Fruit fly (Drosophila melanogaster): ENCODE measurements around the gene Tengl1.

Gene Tengl1

DNA sequence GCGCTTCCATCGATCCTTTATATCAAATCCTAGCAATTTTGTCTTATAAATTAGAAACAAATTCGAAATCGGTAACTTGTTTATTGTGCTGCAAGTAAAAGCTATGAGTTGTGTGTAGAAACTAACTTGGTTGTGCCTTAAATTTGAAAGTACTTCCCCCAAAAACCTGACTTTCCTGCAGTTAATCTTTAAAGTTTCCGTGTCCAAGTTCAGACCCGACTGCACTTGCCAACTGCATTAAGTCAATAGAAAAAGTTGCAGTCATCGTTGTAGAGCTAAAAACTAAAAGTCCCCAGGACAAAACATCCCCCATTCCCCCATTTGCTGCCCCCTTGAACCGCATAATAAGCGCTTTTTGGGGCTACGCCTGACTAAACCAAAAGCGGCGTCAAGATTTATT, at the start of gene Tengl1:
Gene Tengl1, minus strand, starts transcription at position 101 of the 400 bp plus-strand sequence.
- TF ChIP-seq usp (GFP tag; optimal IDR thresholded peaks at IDR 0.05) (no peak), EcR (GFP tag; optimal IDR thresholded peaks at IDR 0.05) (no peak), psq (optimal IDR thresholded peaks at IDR 0.05) (no peak)

DNA sequence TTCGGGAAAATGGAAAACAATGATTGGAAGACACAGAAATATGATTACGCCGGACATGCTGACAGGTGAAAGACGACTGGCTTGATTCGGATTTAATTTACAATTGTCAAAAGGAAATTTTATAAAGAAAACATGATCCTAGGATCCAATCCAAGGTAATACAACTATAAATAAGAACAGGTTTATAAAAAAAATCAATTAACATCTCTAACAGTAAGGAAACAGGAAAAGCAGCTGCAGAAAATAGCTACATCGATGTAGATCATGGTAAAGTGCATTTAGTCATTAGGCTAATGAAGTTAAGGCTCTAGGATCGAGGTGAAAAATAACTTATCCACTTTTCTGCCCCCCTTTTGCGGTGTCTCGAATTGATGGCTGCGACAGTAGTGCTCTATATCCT, 48.9 kb upstream of the Tengl1 start, which contains the start of gene CG17237:
Gene CG17237, minus strand, starts transcription at position 101 of the 400 bp plus-strand sequence.
- no peak for TF ChIP-seq psq (optimal IDR thresholded peaks at IDR 0.05)
- no peak for TF ChIP-seq EcR (GFP tag; optimal IDR thresholded peaks at IDR 0.05)
- no peak for TF ChIP-seq Dll (optimal IDR thresholded peaks at IDR 0.05)
- TF ChIP-seq pan (optimal IDR thresholded peaks at IDR 0.05) = no peak
- TF ChIP-seq CG8478 (optimal IDR thresholded peaks at IDR 0.05) = no peak
- TF ChIP-seq usp (GFP tag; optimal IDR thresholded peaks at IDR 0.05) = no peak

DNA sequence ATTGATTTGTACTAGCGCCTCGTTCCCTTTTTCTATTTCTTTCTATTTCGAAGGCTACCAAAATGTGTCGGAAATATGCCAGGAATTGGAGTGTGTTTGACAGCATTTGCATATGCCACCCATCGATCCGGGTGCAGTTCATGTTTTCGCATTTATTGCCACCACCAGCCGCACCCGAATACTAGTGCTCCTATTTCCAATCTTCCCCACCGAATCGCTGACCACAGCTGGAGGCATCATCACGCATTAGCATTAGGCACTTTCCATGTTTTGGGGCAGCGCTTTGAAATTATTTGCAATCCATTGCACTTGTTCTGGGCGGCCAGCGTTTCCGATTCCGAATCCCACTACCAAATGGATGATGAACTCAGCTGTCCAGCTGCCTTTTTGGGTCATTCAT, 47.4 kb upstream of the Tengl1 start, which contains the start of gene CG42658:
Gene CG42658, minus strand, starts transcription at position 101 of the 400 bp plus-strand sequence.
- no peak for TF ChIP-seq Dll (optimal IDR thresholded peaks at IDR 0.05)
- TF ChIP-seq psq (optimal IDR thresholded peaks at IDR 0.05) = no peak
- TF ChIP-seq EcR (GFP tag; optimal IDR thresholded peaks at IDR 0.05) = no peak
- TF ChIP-seq pan (optimal IDR thresholded peaks at IDR 0.05) = no peak
- no peak for TF ChIP-seq CG8478 (optimal IDR thresholded peaks at IDR 0.05)
- TF ChIP-seq usp (GFP tag; optimal IDR thresholded peaks at IDR 0.05) = no peak

dm6 chr2L:2286773-2287172, 46.4 kb upstream of the Tengl1 start, which contains the start of gene CG31681:
CG31681 (minus strand) TSS chr2L:2286873.
- TF ChIP-seq Dll (optimal IDR thresholded peaks at IDR 0.05) (no peak), psq (optimal IDR thresholded peaks at IDR 0.05) (no peak), usp (GFP tag; optimal IDR thresholded peaks at IDR 0.05) (no peak), pan (optimal IDR thresholded peaks at IDR 0.05) (no peak), EcR (GFP tag; optimal IDR thresholded peaks at IDR 0.05) (no peak), CG8478 (optimal IDR thresholded peaks at IDR 0.05) (no peak)

DNA sequence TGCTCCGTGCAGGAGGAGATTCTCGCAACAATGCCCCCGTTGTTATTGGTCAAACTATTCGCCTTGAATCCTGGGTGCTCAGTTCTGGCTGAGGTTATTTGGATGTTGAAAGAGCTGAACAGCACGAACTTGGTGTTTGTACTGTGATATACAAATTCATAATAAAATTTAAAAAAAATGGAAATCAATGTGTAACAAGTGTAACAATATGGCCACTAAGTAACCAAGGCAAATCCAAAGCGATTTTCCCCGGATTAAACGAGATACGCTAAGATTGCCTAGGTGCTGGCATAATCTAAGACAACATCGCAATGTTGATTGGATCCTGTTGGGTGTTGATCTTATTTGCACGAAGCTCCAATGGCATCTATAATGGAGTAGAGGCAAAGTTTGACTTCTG, 44.5 kb upstream of the Tengl1 start, which contains the start of gene CG4271:
Gene CG4271, plus strand, starts transcription at position 301 of the 400 bp plus-strand sequence.
- TF ChIP-seq EcR (GFP tag; optimal IDR thresholded peaks at IDR 0.05) (no peak), CG8478 (optimal IDR thresholded peaks at IDR 0.05) (no peak), psq (optimal IDR thresholded peaks at IDR 0.05) (no peak)

DNA sequence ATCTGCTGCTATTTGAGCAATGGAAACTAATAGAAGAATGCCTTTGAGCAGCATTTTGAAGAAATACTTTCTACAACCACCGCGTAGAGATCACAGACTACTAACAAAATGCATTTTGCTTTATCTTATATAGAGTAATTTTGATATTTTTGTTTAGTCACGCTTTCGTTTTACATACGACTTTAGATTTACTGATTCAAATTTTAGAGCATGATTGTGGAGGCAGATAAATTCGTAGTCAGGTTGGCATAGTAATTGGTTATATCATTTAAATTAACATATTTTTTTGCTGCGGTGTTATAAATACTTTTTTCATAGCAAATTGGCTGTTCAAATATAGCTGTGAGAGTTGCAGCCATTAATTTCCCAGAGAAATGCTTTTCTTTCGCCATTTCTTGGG, 28.6 kb upstream of the Tengl1 start, which contains the start of gene CG17242:
Gene CG17242, minus strand, starts transcription at position 101 of the 400 bp plus-strand sequence.
- TF ChIP-seq usp (GFP tag; optimal IDR thresholded peaks at IDR 0.05) = no peak
- TF ChIP-seq Dll (optimal IDR thresholded peaks at IDR 0.05) = no peak
- TF ChIP-seq EcR (GFP tag; optimal IDR thresholded peaks at IDR 0.05) = no peak
- TF ChIP-seq pan (optimal IDR thresholded peaks at IDR 0.05) = no peak
- no peak for TF ChIP-seq CG8478 (optimal IDR thresholded peaks at IDR 0.05)

DNA sequence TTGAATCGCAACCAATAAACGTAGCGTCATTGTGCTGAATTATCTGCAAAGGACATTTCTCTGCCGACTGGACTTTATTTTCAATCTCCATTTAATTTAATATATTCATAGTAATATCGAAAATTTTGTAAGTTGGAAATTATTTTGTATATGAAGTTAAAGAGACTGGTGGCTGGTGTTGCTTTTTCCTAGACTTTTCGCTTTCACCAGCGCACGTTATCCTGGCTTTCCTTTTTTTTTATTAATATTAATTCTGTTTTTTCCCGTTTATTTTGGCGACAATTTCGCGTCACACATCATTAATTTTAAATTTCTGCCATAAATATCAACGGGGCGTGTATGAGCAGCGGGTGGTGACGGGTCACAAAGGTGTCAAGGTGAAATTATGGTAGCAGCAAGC, 24.8 kb upstream of the Tengl1 start, which contains the start of gene CG34049:
Gene CG34049, minus strand, starts transcription at position 101 of the 400 bp plus-strand sequence.
- no peak for TF ChIP-seq EcR (GFP tag; optimal IDR thresholded peaks at IDR 0.05)

- TF ChIP-seq CG8478 (optimal IDR thresholded peaks at IDR 0.05) (no peak), pan (optimal IDR thresholded peaks at IDR 0.05) (no peak), psq (optimal IDR thresholded peaks at IDR 0.05) (no peak), EcR (GFP tag; optimal IDR thresholded peaks at IDR 0.05) (no peak), Dll (optimal IDR thresholded peaks at IDR 0.05) (no peak), usp (GFP tag; optimal IDR thresholded peaks at IDR 0.05) (no peak)
Observed at dm6 chr2L:2263142-2263541, 22.7 kb upstream of the Tengl1 start, which contains the start of gene CG4270. CG4270 (plus strand) TSS chr2L:2263442.

DNA sequence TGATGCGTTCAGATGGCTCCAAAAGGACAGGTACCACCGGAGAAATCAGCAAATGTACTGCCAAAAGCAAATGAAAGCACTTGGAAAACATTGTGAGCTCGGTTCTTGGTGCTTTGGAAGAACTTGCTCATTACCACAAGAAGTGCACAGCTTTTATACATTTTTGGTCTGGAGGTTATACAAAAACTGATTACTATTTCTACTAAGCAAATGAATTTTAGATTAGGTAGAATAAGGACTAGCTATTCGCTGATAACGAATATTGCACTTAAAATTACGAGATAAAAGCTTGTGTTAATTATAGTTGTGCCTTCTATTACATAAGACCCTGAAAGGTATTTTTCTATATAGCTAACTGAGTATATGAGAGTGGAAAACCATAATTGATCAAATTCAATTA, 14.6 kb upstream of the Tengl1 start, which contains the start of gene Send1:
Gene Send1, minus strand, starts transcription at position 101 of the 400 bp plus-strand sequence.
- TF ChIP-seq pan (optimal IDR thresholded peaks at IDR 0.05) (no peak), psq (optimal IDR thresholded peaks at IDR 0.05) (no peak), EcR (GFP tag; optimal IDR thresholded peaks at IDR 0.05) (no peak), usp (GFP tag; optimal IDR thresholded peaks at IDR 0.05) (no peak), CG8478 (optimal IDR thresholded peaks at IDR 0.05) (no peak), Dll (optimal IDR thresholded peaks at IDR 0.05) (no peak)

- TF ChIP-seq psq (optimal IDR thresholded peaks at IDR 0.05) = no peak
- TF ChIP-seq CG8478 (optimal IDR thresholded peaks at IDR 0.05) = no peak
- no peak for TF ChIP-seq Dll (optimal IDR thresholded peaks at IDR 0.05)
- TF ChIP-seq usp (GFP tag; optimal IDR thresholded peaks at IDR 0.05) = no peak
- TF ChIP-seq EcR (GFP tag; optimal IDR thresholded peaks at IDR 0.05) = no peak
- TF ChIP-seq pan (optimal IDR thresholded peaks at IDR 0.05) = no peak
Observed at dm6 chr2L:2252745-2253144, 12.4 kb upstream of the Tengl1 start, which contains the start of gene CG17234. CG17234 (plus strand) TSS chr2L:2253045.

DNA sequence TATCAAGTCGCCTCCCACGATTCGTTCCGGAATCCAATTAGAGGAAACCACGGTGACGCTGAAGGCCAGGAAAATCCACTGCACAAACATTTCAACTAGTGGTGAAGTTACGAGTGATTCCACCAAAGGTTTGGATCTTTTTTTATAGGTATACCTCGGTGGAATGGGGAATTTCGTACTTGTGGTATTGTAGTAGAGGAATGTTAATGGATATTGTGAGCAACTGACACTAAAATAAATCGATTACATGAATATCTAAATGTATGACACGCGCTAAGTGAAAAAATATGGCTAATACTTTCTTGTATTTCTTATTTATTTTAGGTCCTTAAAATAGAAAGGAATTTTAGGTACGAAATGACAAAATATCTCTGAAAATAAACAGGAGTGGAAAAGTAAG, 11.8 kb upstream of the Tengl1 start, which contains the start of gene CG17239:
Gene CG17239, minus strand, starts transcription at position 101 of the 400 bp plus-strand sequence.
- no peak for TF ChIP-seq pan (optimal IDR thresholded peaks at IDR 0.05)
- TF ChIP-seq Dll (optimal IDR thresholded peaks at IDR 0.05) = no peak
- TF ChIP-seq usp (GFP tag; optimal IDR thresholded peaks at IDR 0.05) = no peak
- no peak for TF ChIP-seq EcR (GFP tag; optimal IDR thresholded peaks at IDR 0.05)
- no peak for TF ChIP-seq CG8478 (optimal IDR thresholded peaks at IDR 0.05)
- TF ChIP-seq psq (optimal IDR thresholded peaks at IDR 0.05) = no peak

dm6 chr2L:2251175-2251574, 10.8 kb upstream of the Tengl1 start, which contains the start of gene Ser12:
Ser12 (minus strand) TSS chr2L:2251275.
- no peak for TF ChIP-seq psq (optimal IDR thresholded peaks at IDR 0.05)
- TF ChIP-seq pan (optimal IDR thresholded peaks at IDR 0.05) = no peak
- TF ChIP-seq usp (GFP tag; optimal IDR thresholded peaks at IDR 0.05) = no peak

DNA sequence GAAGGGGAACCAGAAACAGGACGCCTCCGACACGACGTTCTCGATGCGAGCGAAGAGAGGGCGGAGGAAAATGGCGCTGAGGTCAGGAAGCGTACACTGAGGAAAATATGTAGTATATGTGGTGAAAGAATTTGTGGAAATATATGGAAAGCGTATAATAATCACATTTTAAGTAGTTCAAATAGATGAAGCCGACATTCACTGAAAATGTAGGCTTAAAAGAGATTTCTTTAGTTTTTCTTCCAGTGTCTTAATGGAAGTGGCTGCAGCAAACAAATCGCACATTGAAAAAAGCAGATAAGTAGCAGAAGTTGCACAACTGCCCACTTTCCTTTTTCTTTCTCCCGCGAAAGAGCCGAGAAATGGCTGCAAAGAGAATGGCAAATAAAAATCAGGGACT, 9.2 kb upstream of the Tengl1 start:
- TF ChIP-seq Dll (optimal IDR thresholded peaks at IDR 0.05) = no peak
- no peak for TF ChIP-seq CG8478 (optimal IDR thresholded peaks at IDR 0.05)

Measured in whole organism.